Worm (Caenorhabditis elegans): ENCODE results near the gene lido-16.

ce11 chrII:6522622-6523254 is 38.0 kb upstream of the lido-16 start:
- TF ChIP-seq aly-1 (tag; optimal IDR thresholded peaks at IDR 0.05) (peak; percentile 53), tbx-11 (GFP tag; IDR thresholded peaks at IDR 0.05) (no peak), tbx-37 (GFP tag; conservative IDR thresholded peaks at IDR 0.05) (no peak; the same call in 1 of the 2 replicates), B0310.2 (tag; optimal IDR thresholded peaks at IDR 0.05) (no peak), flt-1 (GFP tag; IDR thresholded peaks at IDR 0.05) (0 out of 2 replicates have a peak, but pooled peaks have one; percentile 23), scrt-1 (GFP tag; IDR thresholded peaks at IDR 0.05) (no peak)
